Fruit fly (Drosophila melanogaster) whole organism, wandering third instar larva: ENCODE data around the gene CG10089.

Source experiments
- Mio ChIP-seq: sonication (Bioruptor generic); optimal IDR thresholded peaks from 2 replicates; lab custom pipeline; 2016; ENCODE audit warnings: missing biosample characterization, missing genetic modification characterization
- N ChIP-seq: fragments of >200 bp; optimal IDR thresholded peaks from 2 replicates; lab custom pipeline; 2018; ENCODE audit warnings: missing biosample characterization, missing external identifiers, missing genetic modification characterization
- h ChIP-seq: fragments of 200-800 bp; sonication (Bioruptor generic); optimal IDR thresholded peaks from 3 replicates; lab custom pipeline; 2016; ENCODE audit warnings: missing biosample characterization, mild to moderate bottlenecking, missing genetic modification characterization
- sage ChIP-seq: fragments of 200-800 bp; sonication (Bioruptor generic); optimal IDR thresholded peaks from 2 replicates; lab custom pipeline; 2016; ENCODE audit warnings: missing biosample characterization, mild to moderate bottlenecking, missing genetic modification characterization
- usp ChIP-seq: fragments of >200 bp; optimal IDR thresholded peaks from 2 replicates; lab custom pipeline; 2017; ENCODE audit warnings: missing biosample characterization, missing genetic modification characterization

DNA sequence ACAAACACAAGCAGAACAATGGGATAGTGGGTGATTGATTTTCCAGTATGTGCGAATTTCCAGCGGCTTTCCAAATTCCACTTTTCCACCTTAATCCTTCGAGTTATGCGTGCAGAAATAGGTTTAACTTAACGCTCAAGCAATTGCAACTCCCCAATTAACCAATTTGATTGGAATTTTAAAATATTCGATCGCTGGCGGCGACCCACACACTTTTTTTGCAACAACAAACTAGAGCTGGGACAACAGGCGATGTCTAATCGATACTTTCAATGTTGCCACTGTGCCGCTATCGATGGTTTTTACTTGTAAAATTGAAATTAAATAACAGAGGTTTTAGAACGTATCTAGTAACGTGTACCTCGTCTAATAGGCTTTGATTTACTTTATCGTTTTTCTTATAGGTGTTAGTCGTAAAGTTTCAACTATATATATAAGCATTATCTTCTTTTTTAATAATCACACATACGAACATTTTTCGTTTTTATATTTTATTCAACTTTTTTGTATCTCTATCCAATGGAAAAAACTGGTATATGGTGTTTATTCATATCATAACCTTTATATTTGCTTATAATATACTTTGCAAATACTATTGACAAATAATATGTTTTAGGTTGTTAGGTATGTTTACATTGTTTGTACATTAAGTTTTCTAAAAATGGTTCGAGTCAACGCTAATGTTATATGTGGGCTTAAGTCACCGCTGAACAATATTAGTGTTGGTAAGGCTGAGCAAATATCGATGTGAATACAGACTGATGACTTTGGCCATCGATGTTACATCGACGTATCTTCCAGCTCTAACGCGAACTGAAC, 11.7 kb upstream of the CG10089 start, which contains the start of the genes Abp1 and Tgi:
- peak; percentile 26 for TF ChIP-seq h
- TF ChIP-seq usp, result no peak
- no peak for TF ChIP-seq N (GFP tag; lab: Kevin White, UChicago)
- no peak for TF ChIP-seq sage (GFP tag; lab: Kevin White, UChicago)
- no peak for TF ChIP-seq Mio (GFP tag; lab: Kevin White, UChicago)
